Worm (Caenorhabditis elegans) whole organism, L2 larva: ENCODE measurements around the gene twk-20.
A peak's percentile ranks its signal among the peaks of the same experiment; 100 is the strongest.

Experiments
- C34F6.9 ChIP-seq: fragments of 150-350 bp; optimal IDR thresholded peaks from 2 replicates; lab custom pipeline; 2014; ENCODE audit warnings: missing biosample characterization, missing genetic modification characterization
- F13H6.1 ChIP-seq: sonication (generic microtip); optimal IDR thresholded peaks from 2 replicates; lab custom pipeline; 2016; ENCODE audit warnings: missing genetic modification characterization, missing compliant biosample characterization
- Y55F3AM.14 ChIP-seq: fragments of 200-800 bp; sonication (Bioruptor generic); optimal IDR thresholded peaks from 2 replicates; lab custom pipeline; 2018; ENCODE audit warnings: mild to moderate bottlenecking, missing genetic modification characterization, missing compliant biosample characterization
- ZK546.5 ChIP-seq: sonication (generic microtip); optimal IDR thresholded peaks from 2 replicates; lab custom pipeline; 2017; ENCODE audit warnings: missing biosample characterization, missing genetic modification characterization
- alr-1 ChIP-seq: fragments of 150-350 bp; optimal IDR thresholded peaks from 2 replicates; lab custom pipeline; 2014; ENCODE audit warnings: missing biosample characterization, missing genetic modification characterization
- aly-2 ChIP-seq: fragments of 150-350 bp; optimal IDR thresholded peaks from 2 replicates; lab custom pipeline; 2014; ENCODE audit warnings: missing biosample characterization, missing genetic modification characterization
- ama-1 ChIP-seq: fragments of 150-350 bp; optimal IDR thresholded peaks from 2 replicates; lab custom pipeline; 2018; ENCODE audit warnings: inconsistent platforms
- blmp-1 ChIP-seq: sonication (generic microtip); optimal IDR thresholded peaks from 2 replicates; lab custom pipeline; 2017; ENCODE audit warnings: missing genetic modification characterization, mild to moderate bottlenecking, missing compliant biosample characterization, antibody characterized with exemption, moderate library complexity; ENCODE audit not compliant: insufficient read depth
- ceh-82 ChIP-seq: fragments of 150-350 bp; optimal IDR thresholded peaks from 2 replicates; lab custom pipeline; 2014; ENCODE audit warnings: missing biosample characterization, missing genetic modification characterization
- crh-2 ChIP-seq: sonication (generic microtip); optimal IDR thresholded peaks from 2 replicates; lab custom pipeline; 2017; ENCODE audit warnings: missing biosample characterization, missing genetic modification characterization
- dmd-4 ChIP-seq: sonication (generic microtip); optimal IDR thresholded peaks from 2 replicates; lab custom pipeline; 2017; ENCODE audit warnings: missing biosample characterization, missing genetic modification characterization
- egl-27 ChIP-seq: sonication (generic microtip); optimal IDR thresholded peaks from 3 replicates; lab custom pipeline; 2017; ENCODE audit warnings: missing biosample characterization, missing genetic modification reagents, missing genetic modification characterization
- elt-1 ChIP-seq: fragments of 150-350 bp; optimal IDR thresholded peaks from 2 replicates; lab custom pipeline; 2014; ENCODE audit warnings: missing biosample characterization, missing genetic modification characterization
- elt-3 ChIP-seq: sonication (generic microtip); optimal IDR thresholded peaks from 2 replicates; lab custom pipeline; 2017; ENCODE audit warnings: missing biosample characterization, missing genetic modification characterization
- gmeb-1 ChIP-seq: fragments of 150-350 bp; optimal IDR thresholded peaks from 2 replicates; lab custom pipeline; 2014; ENCODE audit warnings: missing biosample characterization, missing genetic modification characterization
- lin-11 ChIP-seq: fragments of 150-350 bp; sonication (generic microtip); optimal IDR thresholded peaks from 2 replicates; lab custom pipeline; 2014; ENCODE audit warnings: missing biosample characterization, missing genetic modification characterization, inconsistent platforms, mixed read lengths
- lin-13 ChIP-seq: fragments of 150-350 bp; optimal IDR thresholded peaks from 2 replicates; lab custom pipeline; 2014; ENCODE audit warnings: missing biosample characterization, missing genetic modification reagents, missing genetic modification characterization
- lin-39 ChIP-seq: fragments of 150-350 bp; optimal IDR thresholded peaks from 2 replicates; lab custom pipeline; 2014; ENCODE audit warnings: missing biosample characterization, missing genetic modification reagents, missing genetic modification characterization
- lsy-2 ChIP-seq, 2 experiments: fragments of 150-350 bp in 1 of 2; sonication (generic microtip) in 1 of 2; optimal IDR thresholded peaks; 2 replicates each; lab custom pipeline; 2014 to 2017; ENCODE audit warnings: missing biosample characterization in 2 of 2, missing genetic modification characterization in 2 of 2
- mab-5 ChIP-seq: fragments of 150-350 bp; optimal IDR thresholded peaks from 2 replicates; lab custom pipeline; 2014; ENCODE audit warnings: missing biosample characterization, missing genetic modification characterization
- mbf-1 ChIP-seq: sonication (generic microtip); optimal IDR thresholded peaks from 2 replicates; lab custom pipeline; 2017; ENCODE audit warnings: missing biosample characterization, missing genetic modification characterization
- mdl-1 ChIP-seq, 2 experiments: fragments of 150-350 bp in 1 of 2; sonication (generic microtip) in 1 of 2; optimal IDR thresholded peaks; 2 replicates each; lab custom pipeline; 2017; ENCODE audit warnings: missing biosample characterization in 2 of 2, missing genetic modification characterization in 2 of 2
- nhr-10 ChIP-seq: sonication (generic microtip); optimal IDR thresholded peaks from 2 replicates; lab custom pipeline; 2017; ENCODE audit warnings: missing biosample characterization, missing genetic modification characterization
- nhr-12 ChIP-seq: fragments of 150-350 bp; optimal IDR thresholded peaks from 2 replicates; lab custom pipeline; 2014; ENCODE audit warnings: missing biosample characterization, missing genetic modification characterization
- nhr-129 ChIP-seq: fragments of 150-350 bp; optimal IDR thresholded peaks from 2 replicates; lab custom pipeline; 2014; ENCODE audit warnings: missing biosample characterization, missing genetic modification characterization
- nhr-21 ChIP-seq: fragments of 150-350 bp; optimal IDR thresholded peaks from 2 replicates; lab custom pipeline; 2014; ENCODE audit warnings: missing biosample characterization, missing genetic modification characterization
- nhr-23 ChIP-seq: fragments of 150-350 bp; optimal IDR thresholded peaks from 2 replicates; lab custom pipeline; 2014; ENCODE audit warnings: missing biosample characterization, missing genetic modification reagents, missing genetic modification characterization
- nhr-237 ChIP-seq: fragments of 150-350 bp; optimal IDR thresholded peaks from 2 replicates; lab custom pipeline; 2014; ENCODE audit warnings: missing biosample characterization, missing genetic modification characterization
- nhr-25 ChIP-seq: fragments of 150-350 bp; sonication (generic microtip); optimal IDR thresholded peaks from 3 replicates; lab custom pipeline; 2014; ENCODE audit warnings: missing biosample characterization, missing genetic modification characterization
- nhr-6 ChIP-seq: fragments of 150-350 bp; optimal IDR thresholded peaks from 2 replicates; lab custom pipeline; 2014; ENCODE audit warnings: missing biosample characterization, missing genetic modification characterization
- nhr-77 ChIP-seq: fragments of 150-350 bp; optimal IDR thresholded peaks from 2 replicates; lab custom pipeline; 2014; ENCODE audit warnings: missing biosample characterization, missing genetic modification characterization
- peb-1 ChIP-seq: fragments of 150-350 bp; optimal IDR thresholded peaks from 2 replicates; lab custom pipeline; 2014; ENCODE audit warnings: missing biosample characterization, missing genetic modification characterization
- sem-4 ChIP-seq: fragments of 150-350 bp; optimal IDR thresholded peaks from 2 replicates; lab custom pipeline; 2014; ENCODE audit warnings: missing biosample characterization, missing genetic modification reagents, missing genetic modification characterization
- skn-1 ChIP-seq: sonication (generic microtip); optimal IDR thresholded peaks from 2 replicates; lab custom pipeline; 2017; ENCODE audit warnings: missing biosample characterization, missing genetic modification characterization
- sma-3 ChIP-seq: sonication (generic microtip); optimal IDR thresholded peaks from 2 replicates; lab custom pipeline; 2016; ENCODE audit warnings: missing genetic modification reagents, missing genetic modification characterization, missing compliant biosample characterization
- sma-9 ChIP-seq, 2 experiments: fragments of 150-350 bp in 1 of 2; sonication (generic microtip) in 1 of 2; optimal IDR thresholded peaks; 2 replicates each; lab custom pipeline; 2014 to 2016; ENCODE audit warnings: missing genetic modification characterization in 2 of 2, mild to moderate bottlenecking in 1 of 2, missing biosample characterization in 1 of 2, missing compliant biosample characterization in 1 of 2, missing genetic modification reagents in 1 of 2, moderate library complexity in 1 of 2
- snpc-4 ChIP-seq: fragments of 150-350 bp; optimal IDR thresholded peaks from 2 replicates; lab custom pipeline; 2014; ENCODE audit warnings: missing biosample characterization, missing genetic modification characterization
- unc-39 ChIP-seq: fragments of 150-350 bp; optimal IDR thresholded peaks from 2 replicates; lab custom pipeline; 2014; ENCODE audit warnings: missing biosample characterization, missing genetic modification characterization
- unc-55 ChIP-seq: fragments of 150-350 bp; sonication (generic microtip); optimal IDR thresholded peaks from 3 replicates; lab custom pipeline; 2014; ENCODE audit warnings: missing biosample characterization, missing genetic modification reagents, missing genetic modification characterization
- unc-62 ChIP-seq: fragments of 150-350 bp; optimal IDR thresholded peaks from 2 replicates; lab custom pipeline; 2014; ENCODE audit warnings: missing biosample characterization, missing genetic modification reagents, missing genetic modification characterization
- zag-1 ChIP-seq: fragments of 150-350 bp; optimal IDR thresholded peaks from 2 replicates; lab custom pipeline; 2014; ENCODE audit warnings: missing biosample characterization, missing genetic modification characterization
- ztf-1 ChIP-seq: fragments of 200-800 bp; sonication (Bioruptor generic); conservative IDR thresholded peaks from 2 replicates; pipeline ENCODE4 v1.3.6; 2022; ENCODE audit warnings: missing genetic modification characterization, missing compliant biosample characterization
- ztf-11 ChIP-seq: sonication (generic microtip); optimal IDR thresholded peaks from 2 replicates; lab custom pipeline; 2017; ENCODE audit warnings: missing biosample characterization, missing genetic modification characterization
- ztf-4 ChIP-seq: fragments of 150-350 bp; optimal IDR thresholded peaks from 2 replicates; lab custom pipeline; 2014; ENCODE audit warnings: missing biosample characterization, missing genetic modification characterization

Gene twk-20

DNA sequence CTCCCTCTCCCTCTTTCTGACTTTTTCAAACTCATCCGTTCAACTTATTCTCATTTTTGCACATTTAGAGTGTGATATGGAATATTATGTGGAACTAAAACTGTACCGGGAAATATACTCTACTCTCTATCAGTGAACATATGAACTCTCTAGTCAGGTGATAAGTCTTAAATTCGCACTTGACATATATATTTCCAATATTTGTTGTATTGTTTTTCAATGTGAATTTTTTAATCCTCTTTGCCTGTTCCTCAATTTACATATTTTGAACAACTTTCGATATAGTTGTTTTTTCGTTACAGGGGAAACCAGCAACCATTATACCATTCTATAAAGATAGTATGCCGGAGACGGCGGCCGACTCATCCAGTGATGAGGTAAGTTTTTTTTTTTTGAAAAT is 20.5 kb downstream of the twk-20 start, which contains the start of gene C04A11.1:
TSS of gene C04A11.1 (plus strand) at position 301 of the 400 bp plus-strand sequence.
- TF ChIP-seq mdl-1 (tag; optimal IDR thresholded peaks at IDR 0.05; lab: Kevin White, UChicago), result no peak
- TF ChIP-seq lsy-2 (tag; optimal IDR thresholded peaks at IDR 0.05; lab: Kevin White, UChicago), result no peak
- no peak for TF ChIP-seq unc-55 (GFP tag; lab: Kevin White, UChicago)
- TF ChIP-seq Y55F3AM.14 (GFP tag; lab: Kevin White, UChicago), result no peak
- TF ChIP-seq nhr-12 (tag; lab: Kevin White, UChicago), result no peak
- TF ChIP-seq skn-1 (tag; lab: Kevin White, UChicago), result no peak

- TF ChIP-seq nhr-21 (tag; lab: Kevin White, UChicago), result peak; percentile 38
- no peak for TF ChIP-seq nhr-77
- peak; percentile 36 for TF ChIP-seq blmp-1 (tag; lab: Kevin White, UChicago)
- peak; percentile 80 for TF ChIP-seq sma-9 (GFP tag; optimal IDR thresholded peaks at IDR 0.05; lab: Kevin White, UChicago)
- no peak for TF ChIP-seq sma-9 (tag; optimal IDR thresholded peaks at IDR 0.05; lab: Kevin White, UChicago)
- no peak for TF ChIP-seq F13H6.1
- peak; percentile 23 for TF ChIP-seq nhr-129 (tag; lab: Kevin White, UChicago)
- peak; percentile 28 for TF ChIP-seq sma-3 (GFP tag; lab: Kevin White, UChicago)
- peak; percentile 61 for TF ChIP-seq nhr-25 (tag; lab: Kevin White, UChicago)
- no peak for TF ChIP-seq lin-39 (tag; lab: Kevin White, UChicago)
These were observed 24.3 kb downstream of the twk-20 start, which contains the start of gene C04A11.5 for ce11 chrX:13663641-13664633. Gene C04A11.5 (plus strand): TSS chrX:13664583.

- TF ChIP-seq nhr-10 (tag; lab: Kevin White, UChicago) (peak; percentile 52), ztf-11 (tag; lab: Kevin White, UChicago) (peak; percentile 34), nhr-12 (tag; lab: Kevin White, UChicago) (peak; percentile 25), aly-2 (no peak), Y55F3AM.14 (GFP tag; lab: Kevin White, UChicago) (peak; percentile 80), nhr-129 (tag; lab: Kevin White, UChicago) (peak; percentile 95), nhr-23 (tag; lab: Kevin White, UChicago) (no peak), lin-11 (peak; percentile 78), gmeb-1 (tag; lab: Kevin White, UChicago) (peak; percentile 75), sem-4 (tag; lab: Kevin White, UChicago) (peak; percentile 52), nhr-237 (no peak), ztf-4 (tag; lab: Kevin White, UChicago) (peak; percentile 21), F13H6.1 (peak; percentile 86), ceh-82 (tag; lab: Kevin White, UChicago) (peak; percentile 18), nhr-21 (tag; lab: Kevin White, UChicago) (peak; percentile 85), mab-5 (peak; percentile 60), unc-39 (tag; lab: Kevin White, UChicago) (peak; percentile 18), ztf-1 (GFP tag; lab: Robert Waterston, UW) (no peak), skn-1 (tag; lab: Kevin White, UChicago) (no peak), egl-27 (tag; lab: Kevin White, UChicago) (peak; percentile 84), nhr-77 (peak; percentile 20), ama-1 (lab: Kevin White, UChicago) (peak; percentile 34), unc-55 (GFP tag; lab: Kevin White, UChicago) (peak; percentile 69), dmd-4 (tag; lab: Kevin White, UChicago) (no peak), mbf-1 (tag; lab: Kevin White, UChicago) (no peak), elt-3 (tag; lab: Kevin White, UChicago) (no peak), mdl-1 (tag; optimal IDR thresholded peaks at IDR 0.05; lab: Kevin White, UChicago) (peak in 1 of 2 experiments; percentile 2), lsy-2 (tag; optimal IDR thresholded peaks at IDR 0.05; lab: Kevin White, UChicago) (peak; percentile 60 to 65), snpc-4 (tag; lab: Kevin White, UChicago) (peak; percentile 58), lin-13 (GFP tag; lab: Kevin White, UChicago) (peak; percentile 73), zag-1 (peak; percentile 47), alr-1 (tag; lab: Kevin White, UChicago) (no peak), sma-9 (GFP tag; optimal IDR thresholded peaks at IDR 0.05; lab: Kevin White, UChicago) (peak; percentile 94), sma-9 (tag; optimal IDR thresholded peaks at IDR 0.05; lab: Kevin White, UChicago) (no peak), unc-62 (no peak), crh-2 (tag; lab: Kevin White, UChicago) (peak; percentile 85), lin-39 (tag; lab: Kevin White, UChicago) (peak; percentile 23), peb-1 (no peak), nhr-25 (tag; lab: Kevin White, UChicago) (no peak), C34F6.9 (tag; lab: Kevin White, UChicago) (peak; percentile 79), ZK546.5 (no peak), nhr-6 (tag; lab: Kevin White, UChicago) (peak; percentile 60), sma-3 (GFP tag; lab: Kevin White, UChicago) (peak; percentile 86), elt-1 (no peak)
These were observed 25.8 kb downstream of the twk-20 start for ce11 chrX:13665447-13665846.
